Fruit fly (Drosophila melanogaster) whole organism, prepupa: ENCODE measurements around the gene CG43082.

Experiments
- CG10669 ChIP-seq: fragments of 200-800 bp; sonication (Bioruptor generic); optimal IDR thresholded peaks from 3 replicates; lab custom pipeline; 2018; ENCODE audit warnings: missing biosample characterization, mild to moderate bottlenecking, missing genetic modification characterization, moderate library complexity
- CG11294 ChIP-seq: fragments of 200-800 bp; sonication (Bioruptor generic); IDR thresholded peaks from 2 replicates; pipeline ENCODE4 v1.3.6; 2022; ENCODE audit warnings: missing biosample characterization, missing genetic modification characterization
- CG16779 ChIP-seq: fragments of 200-800 bp; sonication (Bioruptor generic); optimal IDR thresholded peaks from 3 replicates; lab custom pipeline; 2017; ENCODE audit warnings: missing biosample characterization, mild to moderate bottlenecking, missing genetic modification characterization
- CG3032 ChIP-seq: fragments of 200-800 bp; optimal IDR thresholded peaks from 2 replicates; lab custom pipeline; 2019; ENCODE audit warnings: missing biosample characterization, mild to moderate bottlenecking, missing genetic modification characterization, moderate library complexity
- CG6163 ChIP-seq: fragments of 200-800 bp; sonication (Bioruptor generic); IDR thresholded peaks from 3 replicates; pipeline ENCODE4 v1.3.6; 2022; ENCODE audit warnings: missing biosample characterization, missing genetic modification characterization
- CG6276 ChIP-seq: fragments of 200-800 bp; sonication (Bioruptor generic); optimal IDR thresholded peaks from 2 replicates; lab custom pipeline; 2017; ENCODE audit warnings: missing biosample characterization, mild to moderate bottlenecking, missing genetic modification characterization
- CG6808 ChIP-seq: fragments of 200-800 bp; sonication (Bioruptor generic); optimal IDR thresholded peaks from 3 replicates; lab custom pipeline; 2017; ENCODE audit warnings: missing biosample characterization, missing genetic modification characterization, mild to moderate bottlenecking, moderate library complexity, missing genetic modification reagents
- CG6854 ChIP-seq: fragments of 200-800 bp; sonication (Bioruptor generic); optimal IDR thresholded peaks from 2 replicates; lab custom pipeline; 2017; ENCODE audit warnings: missing biosample characterization, mild to moderate bottlenecking, missing genetic modification characterization
- CG7368 ChIP-seq: fragments of 200-800 bp; sonication (Bioruptor generic); optimal IDR thresholded peaks from 3 replicates; lab custom pipeline; 2016; ENCODE audit warnings: missing biosample characterization, missing genetic modification characterization
- Eip78C ChIP-seq: fragments of 200-800 bp; sonication (Bioruptor generic); peaks from one replicate; lab custom pipeline; 2016; ENCODE audit warnings: missing biosample characterization, missing genetic modification characterization
- Eip93F ChIP-seq: fragments of 200-800 bp; sonication (Bioruptor generic); optimal IDR thresholded peaks from 2 replicates; lab custom pipeline; 2016; ENCODE audit warnings: missing biosample characterization, mild to moderate bottlenecking, missing genetic modification characterization
- Gug ChIP-seq: fragments of 200-800 bp; sonication (Bioruptor generic); IDR thresholded peaks from 2 replicates; pipeline ENCODE4 v1.3.6; 2022; ENCODE audit warnings: missing biosample characterization, missing genetic modification characterization
- Hr4 ChIP-seq: fragments of 200-800 bp; sonication (Bioruptor generic); optimal IDR thresholded peaks from 3 replicates; lab custom pipeline; 2016; ENCODE audit warnings: missing biosample characterization, missing genetic modification characterization
- Met ChIP-seq: fragments of 200-800 bp; sonication (Bioruptor generic); optimal IDR thresholded peaks from 3 replicates; lab custom pipeline; 2016; ENCODE audit warnings: missing biosample characterization, missing genetic modification characterization
- OdsH ChIP-seq: fragments of 200-800 bp; sonication (Bioruptor generic); optimal IDR thresholded peaks from 3 replicates; lab custom pipeline; 2016; ENCODE audit warnings: missing biosample characterization, missing genetic modification characterization
- Sox102F ChIP-seq: fragments of 200-800 bp; sonication (Bioruptor generic); optimal IDR thresholded peaks from 2 replicates; lab custom pipeline; 2016; ENCODE audit warnings: missing biosample characterization, mild to moderate bottlenecking, missing genetic modification characterization
- Sox14 ChIP-seq: fragments of 200-800 bp; sonication (Bioruptor generic); optimal IDR thresholded peaks from 3 replicates; lab custom pipeline; 2016; ENCODE audit warnings: missing biosample characterization, missing genetic modification characterization
- Sox15 ChIP-seq: fragments of 200-800 bp; sonication (Bioruptor generic); optimal IDR thresholded peaks from 3 replicates; lab custom pipeline; 2016; ENCODE audit warnings: missing biosample characterization, missing genetic modification characterization
- achi ChIP-seq: fragments of 200-800 bp; sonication (Bioruptor generic); optimal IDR thresholded peaks from 3 replicates; lab custom pipeline; 2016; ENCODE audit warnings: missing biosample characterization, missing genetic modification characterization
- acj6 ChIP-seq: fragments of 200-800 bp; sonication (Bioruptor generic); optimal IDR thresholded peaks from 3 replicates; lab custom pipeline; 2016; ENCODE audit warnings: missing biosample characterization, missing genetic modification characterization
- cyc ChIP-seq: fragments of 200-800 bp; sonication (Bioruptor generic); optimal IDR thresholded peaks from 3 replicates; lab custom pipeline; 2016; ENCODE audit warnings: missing biosample characterization, missing genetic modification characterization
- esn ChIP-seq: fragments of 200-800 bp; sonication (Bioruptor generic); optimal IDR thresholded peaks from 2 replicates; lab custom pipeline; 2016; ENCODE audit warnings: missing biosample characterization, mild to moderate bottlenecking, missing genetic modification characterization, moderate library complexity
- fd59A ChIP-seq: fragments of 200-800 bp; sonication (Bioruptor generic); optimal IDR thresholded peaks from 2 replicates; lab custom pipeline; 2017; ENCODE audit warnings: missing biosample characterization, mild to moderate bottlenecking, missing genetic modification characterization, missing genetic modification reagents
- fkh ChIP-seq: fragments of 200-800 bp; sonication (Bioruptor generic); optimal IDR thresholded peaks from 3 replicates; lab custom pipeline; 2017; ENCODE audit warnings: missing biosample characterization, mild to moderate bottlenecking, missing genetic modification characterization, moderate library complexity
- net ChIP-seq: fragments of 200-800 bp; sonication (Bioruptor generic); optimal IDR thresholded peaks from 3 replicates; lab custom pipeline; 2016; ENCODE audit warnings: missing biosample characterization, missing genetic modification characterization
- salr ChIP-seq, 2 experiments: fragments of 200-800 bp; sonication (Bioruptor generic); optimal IDR thresholded peaks; 3 replicates each; lab custom pipeline; 2016 to 2018; ENCODE audit warnings: missing biosample characterization in 2 of 2, missing genetic modification characterization in 2 of 2, mild to moderate bottlenecking in 1 of 2
- svp ChIP-seq: fragments of 200-800 bp; sonication (Bioruptor generic); peaks from one replicate; lab custom pipeline; 2016; ENCODE audit warnings: missing biosample characterization, missing genetic modification characterization
- vri ChIP-seq: fragments of 200-800 bp; sonication (Bioruptor generic); optimal IDR thresholded peaks from 3 replicates; lab custom pipeline; 2016; ENCODE audit warnings: missing biosample characterization, mild to moderate bottlenecking, missing genetic modification characterization

The CG43082 gene

dm6 chr3L:15683345-15683922, 21.8 kb downstream of the CG43082 start, which contains the start of the genes CG7579 and Pgant8:
Gene CG7579, minus strand, starts transcription at chr3L:15683445.
Gene Pgant8, plus strand, starts transcription at chr3L:15683872.
- TF ChIP-seq CG3032 (tag; lab: Kevin White, UChicago) (no peak), Eip78C (GFP tag; lab: Kevin White, UChicago) (no peak), OdsH (GFP tag; lab: Kevin White, UChicago) (no peak), Sox14 (GFP tag; lab: Kevin White, UChicago) (no peak), CG6854 (no peak), net (GFP tag; lab: Kevin White, UChicago) (no peak), vri (no peak), achi (no peak), svp (GFP tag; lab: Kevin White, UChicago) (no peak), fkh (GFP tag; lab: Kevin White, UChicago) (no peak), Gug (GFP tag; lab: Robert Waterston, UW) (no peak), CG6163 (GFP tag; lab: Robert Waterston, UW) (no peak), salr (GFP tag; optimal IDR thresholded peaks at IDR 0.05; lab: Kevin White, UChicago) (no peak), fd59A (GFP tag; lab: Kevin White, UChicago) (no peak), Eip93F (no peak)

- TF ChIP-seq CG10669, result no peak
- TF ChIP-seq vri, result no peak
- peak; percentile 39 for TF ChIP-seq svp (GFP tag; lab: Kevin White, UChicago)
- no peak for TF ChIP-seq CG7368
- TF ChIP-seq Eip78C (GFP tag; lab: Kevin White, UChicago), result peak; percentile 13
- TF ChIP-seq CG6163 (GFP tag; lab: Robert Waterston, UW), result 0 out of 3 replicates have a peak, but pooled peaks have one; percentile 29
- TF ChIP-seq, all 60 proteins: peak for 3
Measured at dm6 chr3L:15684017-15684416, 22.4 kb downstream of the CG43082 start.

dm6 chr3L:15687802-15688201, 26.1 kb downstream of the CG43082 start, which contains the start of gene CG34452:
Gene CG34452, minus strand, starts transcription at chr3L:15687902.
- TF ChIP-seq Sox102F (GFP tag; lab: Kevin White, UChicago), result no peak
- no peak for TF ChIP-seq Eip93F
- no peak for TF ChIP-seq CG16779
- no peak for TF ChIP-seq esn (GFP tag; lab: Kevin White, UChicago)
- no peak for TF ChIP-seq CG7368
- no peak for TF ChIP-seq Gug (GFP tag; lab: Robert Waterston, UW)
- no peak for TF ChIP-seq Sox15 (GFP tag; lab: Kevin White, UChicago)
- TF ChIP-seq CG11294 (GFP tag; lab: Robert Waterston, UW), result no peak
- no peak for TF ChIP-seq CG6808 (GFP tag; lab: Kevin White, UChicago)
- no peak for TF ChIP-seq achi
- no peak for TF ChIP-seq Hr4 (GFP tag; lab: Kevin White, UChicago)
- TF ChIP-seq, all 60 proteins: peak for 0

- TF ChIP-seq CG3032 (tag; lab: Kevin White, UChicago) (no peak), fkh (GFP tag; lab: Kevin White, UChicago) (peak; percentile 87)
Measured at dm6 chr3L:15689518-15689917, 27.9 kb downstream of the CG43082 start.

- peak; percentile 18 for TF ChIP-seq cyc
- peak; percentile 77 for TF ChIP-seq svp (GFP tag; lab: Kevin White, UChicago)
- peak; percentile 68 for TF ChIP-seq Met (GFP tag; lab: Kevin White, UChicago)
- TF ChIP-seq acj6 (GFP tag; lab: Kevin White, UChicago), result no peak
- peak; percentile 60 for TF ChIP-seq fkh (GFP tag; lab: Kevin White, UChicago)
- TF ChIP-seq, all 60 proteins: peak for 4
Measured at dm6 chr3L:15690711-15691591, 29.3 kb downstream of the CG43082 start.

- TF ChIP-seq CG6276 (no peak), salr (GFP tag; optimal IDR thresholded peaks at IDR 0.05; lab: Kevin White, UChicago) (no peak)
Measured at dm6 chr3L:15691968-15692367, 30.3 kb downstream of the CG43082 start, which contains the start of gene CG34451. Gene CG34451, minus strand, starts transcription at chr3L:15692068.
